Fruit fly (Drosophila melanogaster): ENCODE data around the gene rha.

rha gene

DNA sequence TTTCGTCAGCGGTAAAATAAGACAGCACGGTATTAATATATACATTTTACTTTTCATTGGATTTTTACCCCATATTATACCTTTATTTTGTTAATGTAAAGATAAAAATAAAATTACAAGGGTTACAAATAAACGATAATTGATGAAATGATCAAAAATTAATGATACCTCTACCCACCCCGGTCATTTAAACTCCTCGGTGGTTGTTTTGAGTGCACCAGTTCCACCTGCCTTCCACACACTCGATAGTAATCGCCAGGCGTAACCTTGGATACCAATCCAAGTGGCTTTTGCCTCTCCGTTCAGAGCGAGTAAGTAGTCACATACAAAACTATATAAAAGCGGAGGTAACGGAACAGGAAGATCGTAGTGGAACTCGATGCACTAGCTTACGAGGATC, at the start of gene rha:
TSS of gene rha (plus strand) at position 301 of the 400 bp plus-strand sequence.
- TF ChIP-seq CG10631 (GFP tag; optimal IDR thresholded peaks at IDR 0.05) (no peak), Smox (GFP tag; optimal IDR thresholded peaks at IDR 0.05) (no peak), CG15336 (GFP tag; IDR thresholded peaks at IDR 0.05) (no peak), lz (GFP tag; optimal IDR thresholded peaks at IDR 0.05) (no peak), CG8119 (GFP tag; IDR thresholded peaks at IDR 0.05) (no peak), spab (GFP tag; optimal IDR thresholded peaks at IDR 0.05) (no peak), ss (GFP tag; optimal IDR thresholded peaks at IDR 0.05) (no peak)

DNA sequence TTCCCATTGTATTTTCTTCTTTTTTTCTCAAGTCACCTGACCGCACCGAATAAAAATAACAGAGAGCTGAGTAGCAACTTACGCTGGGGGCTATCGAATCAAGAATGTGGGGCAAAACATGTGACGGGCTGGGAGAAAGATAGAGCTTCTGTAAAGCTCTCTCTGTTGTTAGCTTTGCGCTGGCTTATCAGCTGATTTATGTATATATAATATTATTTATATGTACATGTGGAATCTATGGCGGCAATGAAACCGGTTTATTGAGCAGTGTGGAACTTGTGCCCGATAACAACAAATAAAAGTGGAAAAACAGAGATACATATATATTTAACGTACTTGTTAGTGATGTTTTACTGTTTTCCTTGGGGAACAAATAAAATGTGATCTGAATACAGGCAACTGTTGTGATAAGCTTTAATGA, 47.2 kb upstream of the rha start, which contains the start of gene CG31098:
TSS of gene CG31098 (minus strand) at position 114 of the 421 bp plus-strand sequence.
- TF ChIP-seq CG7368 (GFP tag; optimal IDR thresholded peaks at IDR 0.05) (no peak), CG34406 (GFP tag; optimal IDR thresholded peaks at IDR 0.05) (no peak), topi (GFP tag; optimal IDR thresholded peaks at IDR 0.05) (no peak), Eip93F (GFP tag; optimal IDR thresholded peaks at IDR 0.05) (peak; percentile 25), Ets21C (GFP tag; optimal IDR thresholded peaks at IDR 0.05) (no peak), Ets96B (tag; optimal IDR thresholded peaks at IDR 0.05) (no peak), CG6276 (GFP tag; optimal IDR thresholded peaks at IDR 0.05) (peak; percentile 32), CG6163 (GFP tag; IDR thresholded peaks at IDR 0.05) (no peak; the same call in 1 of the 3 replicates), CG31627 (GFP tag; optimal IDR thresholded peaks at IDR 0.05) (no peak), fkh (GFP tag; optimal IDR thresholded peaks at IDR 0.05) (peak; percentile 75), esn (GFP tag; optimal IDR thresholded peaks at IDR 0.05) (no peak), Sox102F (GFP tag; optimal IDR thresholded peaks at IDR 0.05) (peak; percentile 3), vri (GFP tag; optimal IDR thresholded peaks at IDR 0.05) (peak; percentile 33), net (GFP tag; optimal IDR thresholded peaks at IDR 0.05) (no peak), Sox14 (GFP tag; optimal IDR thresholded peaks at IDR 0.05) (no peak), Eip78C (GFP tag) (peak; percentile 77), CG8319 (GFP tag; optimal IDR thresholded peaks at IDR 0.05) (no peak), CG16779 (tag; optimal IDR thresholded peaks at IDR 0.05) (peak; percentile 55)

dm6 chr3R:25295320-25296020, 44.6 kb upstream of the rha start, which contains the start of gene CG31102:
Gene CG31102, minus strand, starts transcription at chr3R:25295594.
- TF ChIP-seq dsx (GFP tag; optimal IDR thresholded peaks at IDR 0.05; ENCODE audit: poor library complexity, severe bottlenecking): no peak
- TF ChIP-seq CG16779 (tag; optimal IDR thresholded peaks at IDR 0.05): no peak
- peak; percentile 90 for TF ChIP-seq svp (GFP tag)
- peak; percentile 5 for TF ChIP-seq esn (GFP tag; optimal IDR thresholded peaks at IDR 0.05)
- TF ChIP-seq CG6276 (GFP tag; optimal IDR thresholded peaks at IDR 0.05): peak; percentile 21
- TF ChIP-seq Ets21C (GFP tag; optimal IDR thresholded peaks at IDR 0.05): no peak
- TF ChIP-seq Ets96B (tag; optimal IDR thresholded peaks at IDR 0.05): no peak
- TF ChIP-seq vri (GFP tag; optimal IDR thresholded peaks at IDR 0.05): peak; percentile 79
- TF ChIP-seq ss (GFP tag; optimal IDR thresholded peaks at IDR 0.05): peak in 1 of 2 experiments; percentile 4
- TF ChIP-seq CG10669 (GFP tag; optimal IDR thresholded peaks at IDR 0.05): no peak
- no peak for TF ChIP-seq salr (GFP tag; optimal IDR thresholded peaks at IDR 0.05)
- TF ChIP-seq CG11294 (GFP tag; IDR thresholded peaks at IDR 0.05): no peak
- no peak for TF ChIP-seq fd85E (GFP tag; optimal IDR thresholded peaks at IDR 0.05)

DNA sequence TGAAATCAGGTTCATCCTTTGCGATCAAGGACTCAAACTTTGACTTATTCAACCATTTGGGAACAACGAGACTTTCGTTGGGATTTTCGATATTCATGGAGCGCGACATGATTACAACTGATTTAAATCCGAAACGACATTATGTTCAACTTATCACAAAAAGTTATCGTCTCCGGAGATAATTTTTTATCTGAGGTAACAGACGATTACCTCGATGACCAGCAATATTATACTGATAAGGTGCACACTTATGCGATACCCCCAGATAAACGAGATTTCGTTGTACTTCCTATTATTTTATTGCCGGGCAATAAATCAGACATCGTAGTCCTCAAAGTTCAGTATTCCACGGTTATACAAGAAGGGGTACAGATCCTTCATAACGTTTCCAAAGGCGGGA, 42.4 kb upstream of the rha start, which contains the start of gene CG31097:
TSS of gene CG31097 (minus strand) at position 101 of the 400 bp plus-strand sequence.
- no peak for TF ChIP-seq spab (GFP tag; optimal IDR thresholded peaks at IDR 0.05)
- TF ChIP-seq Sox14 (GFP tag; optimal IDR thresholded peaks at IDR 0.05): no peak
- TF ChIP-seq eg (GFP tag; IDR thresholded peaks at IDR 0.05): no peak
- no peak for TF ChIP-seq CG4318 (GFP tag; optimal IDR thresholded peaks at IDR 0.05)
- TF ChIP-seq Ets96B (tag; optimal IDR thresholded peaks at IDR 0.05): no peak
- no peak for TF ChIP-seq ss (GFP tag; optimal IDR thresholded peaks at IDR 0.05)
- TF ChIP-seq vri (GFP tag; optimal IDR thresholded peaks at IDR 0.05): no peak
- no peak for TF ChIP-seq CG10631 (GFP tag; optimal IDR thresholded peaks at IDR 0.05)
- no peak for TF ChIP-seq Gug (GFP tag; IDR thresholded peaks at IDR 0.05)
- TF ChIP-seq Smox (GFP tag; optimal IDR thresholded peaks at IDR 0.05): no peak
- no peak for TF ChIP-seq lz (GFP tag; optimal IDR thresholded peaks at IDR 0.05)
- no peak for TF ChIP-seq Blimp-1 (GFP tag; optimal IDR thresholded peaks at IDR 0.05)
- no peak for TF ChIP-seq dac (GFP tag; optimal IDR thresholded peaks at IDR 0.05)

Measured in whole organism, prepupa.